Fruit fly (Drosophila melanogaster): ENCODE results near the gene smal.

Gene smal

dm6 chr2L:6259629-6260028 lies 80.7 kb downstream of the smal start:
- TF ChIP-seq CG8301 (tag; optimal IDR thresholded peaks at IDR 0.05) = no peak
- TF ChIP-seq CG34367 (tag; optimal IDR thresholded peaks at IDR 0.05) = no peak
- TF ChIP-seq Pif1A (GFP tag; optimal IDR thresholded peaks at IDR 0.05) = no peak
- no peak for TF ChIP-seq CG32121 (GFP tag; IDR thresholded peaks at IDR 0.05)
- no peak for TF ChIP-seq CG14655 (GFP tag; optimal IDR thresholded peaks at IDR 0.05)
- TF ChIP-seq CG10348 (GFP tag; IDR thresholded peaks at IDR 0.05) = no peak
- TF ChIP-seq Snoo (tag; optimal IDR thresholded peaks at IDR 0.05) = no peak
- TF ChIP-seq Pif1B (GFP tag; optimal IDR thresholded peaks at IDR 0.05) = no peak
- TF ChIP-seq gl (tag; optimal IDR thresholded peaks at IDR 0.05) = no peak

Data from whole organism, pupa.